Fruit fly (Drosophila melanogaster) Kc167 (cell line): Measurements from ENCODE around the gene CG34163.

ENCODE experiments used
- Myc ChIP-seq: fragments of >200 bp; optimal IDR thresholded peaks from 2 replicates; lab custom pipeline; 2017; ENCODE audit warnings: missing external identifiers
- h ChIP-seq: fragments of >200 bp; optimal IDR thresholded peaks from 3 replicates; lab custom pipeline; 2018; ENCODE audit warnings: missing external identifiers
- insv ChIP-seq: fragments of >200 bp; optimal IDR thresholded peaks from 3 replicates; lab custom pipeline; 2018; ENCODE audit warnings: missing external identifiers
- psq ChIP-seq: fragments of >200 bp; optimal IDR thresholded peaks from 2 replicates; lab custom pipeline; 2017; ENCODE audit warnings: missing external identifiers

- no peak for TF ChIP-seq insv (lab: Kevin White, UChicago)
- no peak for TF ChIP-seq h (lab: Kevin White, UChicago)
- TF ChIP-seq psq (lab: Kevin White, UChicago) = no peak
- no peak for TF ChIP-seq Myc (lab: Kevin White, UChicago)
Measured at dm6 chr2L:12007331-12007791, 19.3 kb downstream of the CG34163 start.
